Worm (Caenorhabditis elegans) whole organism, L4/young adult: ENCODE results near the gene srsx-37.

ENCODE experiments used
- W03F9.2 ChIP-seq: fragments of 150-350 bp; optimal IDR thresholded peaks from 2 replicates; lab custom pipeline; 2014; ENCODE audit warnings: missing biosample characterization, missing genetic modification characterization
- dao-5 ChIP-seq: sonication (generic microtip); optimal IDR thresholded peaks from 2 replicates; lab custom pipeline; 2016; ENCODE audit warnings: missing genotype, missing genetic modification characterization, moderate library complexity, missing compliant biosample characterization
- him-1 ChIP-seq: sonication (generic microtip); optimal IDR thresholded peaks from 2 replicates; lab custom pipeline; 2016; ENCODE audit warnings: missing genotype, missing genetic modification reagents, missing genetic modification characterization, missing compliant biosample characterization

ce11 chrV:15240215-15240614 lies 18.7 kb downstream of the srsx-37 start, which contains the start of gene srw-11:
- TF ChIP-seq him-1 (tag; lab: Kevin White, UChicago) (no peak), W03F9.2 (no peak), dao-5 (tag; lab: Kevin White, UChicago) (no peak)
